Worm (Caenorhabditis elegans) whole organism, L4/young adult: ENCODE measurements around the gene usp-46.

ENCODE experiments used
- W03F9.2 ChIP-seq: fragments of 150-350 bp; optimal IDR thresholded peaks from 2 replicates; lab custom pipeline; 2014; ENCODE audit warnings: missing biosample characterization, missing genetic modification characterization
- dao-5 ChIP-seq: sonication (generic microtip); optimal IDR thresholded peaks from 2 replicates; lab custom pipeline; 2016; ENCODE audit warnings: missing genotype, missing genetic modification characterization, moderate library complexity, missing compliant biosample characterization
- him-1 ChIP-seq: sonication (generic microtip); optimal IDR thresholded peaks from 2 replicates; lab custom pipeline; 2016; ENCODE audit warnings: missing genotype, missing genetic modification reagents, missing genetic modification characterization, missing compliant biosample characterization

usp-46 gene

DNA sequence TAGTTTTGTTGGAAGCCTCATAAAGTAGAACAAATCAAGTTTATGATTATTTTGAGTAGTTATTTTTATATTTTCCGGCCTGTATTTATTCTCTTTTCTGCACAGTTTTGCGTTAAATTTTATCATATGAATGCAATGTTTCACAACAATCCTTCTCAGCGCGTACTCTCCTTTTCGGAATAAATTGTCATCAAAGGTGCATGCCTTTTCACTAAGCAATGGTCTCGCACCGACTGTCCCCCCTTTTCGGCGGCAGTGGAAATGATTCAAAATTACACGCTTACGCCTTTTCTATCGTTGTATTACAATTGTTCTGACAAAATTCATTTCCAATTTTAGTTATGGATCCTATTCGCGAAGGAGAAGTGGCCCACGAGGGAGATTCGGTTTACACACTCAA lies 29.3 kb upstream of the usp-46 start, which contains the start of the genes iff-1 and cdk-1:
TSS of gene iff-1 (minus strand) at position 61 of the 400 bp plus-strand sequence.
TSS of gene cdk-1 (plus strand) at position 340 of the 400 bp plus-strand sequence.
- TF ChIP-seq W03F9.2 (tag; lab: Kevin White, UChicago) (no peak), dao-5 (tag; lab: Kevin White, UChicago) (no peak), him-1 (tag; lab: Kevin White, UChicago) (no peak)

ce11 chrIII:9748694-9749093 lies 27.7 kb upstream of the usp-46 start, which contains the start of gene T05G5.4:
Gene T05G5.4 (plus strand): TSS chrIII:9748934.
- TF ChIP-seq him-1 (tag; lab: Kevin White, UChicago): no peak
- no peak for TF ChIP-seq W03F9.2 (tag; lab: Kevin White, UChicago)
- TF ChIP-seq dao-5 (tag; lab: Kevin White, UChicago): no peak

DNA sequence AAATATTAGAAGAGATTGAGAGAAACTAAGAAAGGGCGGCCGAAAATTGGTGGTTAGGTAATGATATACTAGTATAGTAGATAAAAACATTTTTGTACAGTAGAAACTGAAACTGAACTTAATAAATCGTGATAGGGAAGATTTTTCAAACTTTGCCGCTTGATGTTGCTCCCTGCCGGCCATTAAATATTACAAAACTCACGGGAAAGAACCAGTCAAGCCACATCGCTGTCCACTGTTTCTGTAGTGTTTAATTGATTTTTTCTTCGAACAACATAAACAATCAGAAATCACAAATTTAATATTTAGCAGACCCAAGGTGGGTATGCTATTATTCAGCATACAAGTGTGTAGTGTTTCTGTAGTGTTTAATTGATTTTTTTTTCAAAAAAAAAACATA lies 25.3 kb upstream of the usp-46 start, which contains the start of gene T05G5.5:
TSS of gene T05G5.5 (minus strand) at position 359 of the 400 bp plus-strand sequence.
- TF ChIP-seq dao-5 (tag; lab: Kevin White, UChicago) (no peak), him-1 (tag; lab: Kevin White, UChicago) (no peak), W03F9.2 (tag; lab: Kevin White, UChicago) (no peak)

DNA sequence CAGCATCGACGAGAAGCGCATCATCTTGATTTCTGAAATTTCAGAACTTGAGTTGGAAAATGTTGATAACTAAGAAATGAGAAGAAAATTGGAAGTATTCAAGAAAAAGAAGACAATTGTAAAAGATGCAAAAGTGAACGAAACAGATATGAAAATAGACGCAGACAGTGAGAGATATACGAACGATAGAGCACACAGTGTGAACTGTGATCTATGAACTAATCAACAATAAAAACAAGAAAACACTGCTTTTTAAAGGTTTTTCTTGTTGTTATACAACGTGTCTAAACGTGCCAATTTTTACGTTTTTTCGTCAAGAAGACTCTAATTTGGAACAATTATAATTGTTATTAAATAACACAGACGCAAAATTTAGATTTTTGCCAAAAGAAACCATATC lies 23.6 kb upstream of the usp-46 start, which contains the start of gene ech-6:
TSS of gene ech-6 (minus strand) at position 32 of the 400 bp plus-strand sequence.
- TF ChIP-seq W03F9.2 (tag; lab: Kevin White, UChicago) (no peak), dao-5 (tag; lab: Kevin White, UChicago) (no peak), him-1 (tag; lab: Kevin White, UChicago) (no peak)

ce11 chrIII:9757414-9757813 lies 19.0 kb upstream of the usp-46 start, which contains the start of gene vps-53:
Gene vps-53 (minus strand): TSS chrIII:9757514.
- TF ChIP-seq him-1 (tag; lab: Kevin White, UChicago) (no peak), dao-5 (tag; lab: Kevin White, UChicago) (no peak), W03F9.2 (tag; lab: Kevin White, UChicago) (no peak)

DNA sequence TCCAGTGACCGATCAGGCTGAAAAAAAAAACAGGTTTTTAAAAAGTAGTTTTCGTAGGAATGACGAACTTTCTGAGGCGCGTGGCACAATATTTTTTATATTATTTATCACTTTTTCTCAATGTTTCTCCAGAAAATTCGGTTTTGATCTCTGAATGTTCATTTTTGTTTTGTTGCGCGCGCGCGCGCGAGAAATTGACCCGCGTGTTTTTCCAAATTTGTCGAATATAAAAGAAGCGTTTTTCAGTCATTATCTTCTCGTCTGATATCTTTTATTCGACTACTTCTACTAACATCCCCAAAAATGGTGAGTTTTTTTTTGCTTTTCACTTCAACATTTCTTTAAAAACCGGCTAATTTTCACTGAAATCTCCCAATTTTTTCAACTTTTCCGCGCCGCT lies 17.6 kb upstream of the usp-46 start, which contains the start of gene rmd-1:
TSS of gene rmd-1 (plus strand) at position 247 of the 400 bp plus-strand sequence.
- TF ChIP-seq W03F9.2 (tag; lab: Kevin White, UChicago): no peak
- no peak for TF ChIP-seq him-1 (tag; lab: Kevin White, UChicago)
- no peak for TF ChIP-seq dao-5 (tag; lab: Kevin White, UChicago)

DNA sequence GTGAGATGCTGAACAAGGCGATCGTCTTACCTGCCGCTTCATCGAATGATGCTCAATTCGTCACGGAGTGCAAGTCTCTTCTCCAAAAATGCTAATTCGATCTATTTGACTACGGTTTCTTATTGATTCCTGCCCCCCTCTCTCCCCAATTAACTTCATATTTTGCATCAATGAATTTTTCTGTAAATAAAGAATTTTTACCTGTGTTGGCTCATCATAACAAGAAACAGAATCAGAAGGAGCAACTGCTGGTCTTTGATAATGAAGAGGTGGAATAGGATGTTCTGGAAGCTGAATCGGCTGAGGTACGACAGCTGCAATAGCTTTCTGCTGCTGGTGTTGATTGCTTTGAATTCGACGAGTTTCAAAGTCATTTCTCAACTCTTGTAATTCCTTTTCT lies 16.2 kb upstream of the usp-46 start:
- TF ChIP-seq him-1 (tag; lab: Kevin White, UChicago): no peak
- TF ChIP-seq dao-5 (tag; lab: Kevin White, UChicago): no peak

ce11 chrIII:9762093-9762748 lies 14.2 kb upstream of the usp-46 start, which contains the start of gene gcc-2:
Gene gcc-2 (minus strand): TSS chrIII:9762143.
- TF ChIP-seq him-1 (tag; lab: Kevin White, UChicago) (no peak), dao-5 (tag; lab: Kevin White, UChicago) (no peak), W03F9.2 (tag; lab: Kevin White, UChicago) (peak; percentile 29)

DNA sequence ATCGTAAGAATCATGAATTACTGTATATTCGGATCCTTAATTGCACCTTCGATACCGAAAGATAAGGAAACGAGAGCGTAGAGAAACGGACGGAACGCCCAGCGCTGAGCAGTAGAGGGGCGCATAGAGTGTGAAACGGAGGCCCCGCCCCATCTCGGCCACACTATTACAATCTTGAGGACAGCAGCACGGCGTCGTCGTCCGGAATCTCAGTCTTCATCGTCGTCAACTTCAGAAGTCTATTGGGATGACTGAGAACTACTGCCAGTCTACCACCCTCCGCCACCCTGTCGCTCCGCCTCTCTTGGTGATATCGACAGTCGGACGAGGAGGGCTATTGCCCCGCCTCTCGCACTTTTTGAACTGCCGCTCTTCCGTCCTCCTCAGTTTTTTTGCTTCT lies 11.7 kb upstream of the usp-46 start:
- TF ChIP-seq dao-5 (tag; lab: Kevin White, UChicago): no peak
- TF ChIP-seq W03F9.2 (tag; lab: Kevin White, UChicago): no peak
- no peak for TF ChIP-seq him-1 (tag; lab: Kevin White, UChicago)

ce11 chrIII:9765465-9765900 lies 10.9 kb upstream of the usp-46 start:
- TF ChIP-seq W03F9.2 (tag; lab: Kevin White, UChicago): peak; percentile 93
- TF ChIP-seq dao-5 (tag; lab: Kevin White, UChicago): peak; percentile 40
- peak; percentile 89 for TF ChIP-seq him-1 (tag; lab: Kevin White, UChicago)

- TF ChIP-seq dao-5 (tag; lab: Kevin White, UChicago): no peak
- TF ChIP-seq W03F9.2 (tag; lab: Kevin White, UChicago): no peak
- no peak for TF ChIP-seq him-1 (tag; lab: Kevin White, UChicago)
Observed at ce11 chrIII:9766175-9766574, 10.2 kb upstream of the usp-46 start, which contains the start of gene cbp-1. Gene cbp-1 (plus strand): TSS chrIII:9766509.

DNA sequence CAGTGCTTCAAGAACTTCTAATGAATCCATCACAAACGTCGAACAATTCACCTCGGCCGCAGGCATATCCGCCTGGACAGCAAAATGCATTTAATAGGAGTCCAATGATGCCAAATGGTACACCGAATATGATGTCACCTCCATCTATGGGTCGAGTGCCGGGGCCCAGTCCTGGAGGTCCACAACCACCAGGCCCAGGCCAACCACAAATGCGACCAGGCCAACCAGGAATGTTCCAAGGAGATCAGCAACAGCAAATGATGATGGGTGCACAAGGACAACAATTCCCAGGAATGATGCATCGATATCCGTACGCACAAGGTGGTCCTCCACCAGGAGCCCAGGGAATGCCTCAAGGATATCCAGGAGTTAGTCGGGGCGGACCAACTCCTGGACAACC lies 9.3 kb upstream of the usp-46 start:
- TF ChIP-seq him-1 (tag; lab: Kevin White, UChicago): no peak
- TF ChIP-seq W03F9.2 (tag; lab: Kevin White, UChicago): no peak

DNA sequence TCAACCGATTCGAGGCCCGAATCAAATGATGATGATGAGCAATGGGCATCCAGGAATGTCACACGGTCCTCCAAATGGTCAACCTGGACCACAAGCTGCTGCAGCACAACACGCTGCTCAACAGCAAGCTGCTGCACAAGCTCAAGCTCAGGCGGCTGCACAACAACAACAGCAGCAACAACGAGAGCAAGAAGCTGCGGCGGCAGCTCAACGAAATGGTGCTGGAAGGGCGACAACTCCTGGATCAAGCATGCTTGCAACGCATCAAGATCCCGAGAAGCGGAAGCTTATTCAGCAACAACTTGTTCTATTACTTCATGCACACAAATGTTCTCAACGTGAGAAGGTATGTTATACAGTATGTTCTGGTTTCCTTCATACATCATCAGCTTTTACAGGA lies 8.4 kb upstream of the usp-46 start:
- TF ChIP-seq dao-5 (tag; lab: Kevin White, UChicago) (no peak), him-1 (tag; lab: Kevin White, UChicago) (no peak), W03F9.2 (tag; lab: Kevin White, UChicago) (no peak)
